Worm (Caenorhabditis elegans) whole organism, late embryonic: Measurements from ENCODE around the gene F09C6.15.

Experiments
- C08G9.2 ChIP-seq: sonication (generic microtip); optimal IDR thresholded peaks from 2 replicates; lab custom pipeline; 2016; ENCODE audit warnings: mild to moderate bottlenecking, missing genetic modification characterization, moderate library complexity, missing compliant biosample characterization
- C38D4.7 ChIP-seq: fragments of 200-800 bp; sonication (Bioruptor generic); optimal IDR thresholded peaks from 2 replicates; lab custom pipeline; 2018; ENCODE audit warnings: mild to moderate bottlenecking, missing genetic modification characterization, moderate library complexity, missing compliant biosample characterization
- F13H6.1 ChIP-seq: sonication (generic microtip); optimal IDR thresholded peaks from 2 replicates; lab custom pipeline; 2016; ENCODE audit warnings: missing genetic modification characterization, missing compliant biosample characterization
- K02D7.2 ChIP-seq: sonication (generic microtip); optimal IDR thresholded peaks from 2 replicates; lab custom pipeline; 2017; ENCODE audit warnings: mild to moderate bottlenecking, missing genetic modification characterization, missing compliant biosample characterization
- K09A11.1 ChIP-seq: sonication (generic microtip); optimal IDR thresholded peaks from 2 replicates; lab custom pipeline; 2017; ENCODE audit warnings: antibody characterized with exemption, mild to moderate bottlenecking, missing genetic modification characterization, missing compliant biosample characterization; ENCODE audit not compliant: insufficient read depth
- ceh-14 ChIP-seq: sonication (generic microtip); optimal IDR thresholded peaks from 2 replicates; lab custom pipeline; 2016; ENCODE audit warnings: missing genotype, missing genetic modification characterization, missing compliant biosample characterization
- ceh-18 ChIP-seq: sonication (generic microtip); optimal IDR thresholded peaks from 2 replicates; lab custom pipeline; 2016; ENCODE audit warnings: missing genetic modification characterization, missing compliant biosample characterization
- ceh-2 ChIP-seq: sonication (generic microtip); optimal IDR thresholded peaks from 2 replicates; lab custom pipeline; 2016; ENCODE audit warnings: missing genotype, missing genetic modification characterization, missing compliant biosample characterization
- ceh-22 ChIP-seq: sonication (generic microtip); optimal IDR thresholded peaks from 2 replicates; lab custom pipeline; 2017; ENCODE audit warnings: missing biosample characterization, missing genetic modification characterization
- ceh-24 ChIP-seq: sonication (generic microtip); optimal IDR thresholded peaks from 2 replicates; lab custom pipeline; 2016; ENCODE audit warnings: mild to moderate bottlenecking, missing genetic modification characterization, missing compliant biosample characterization
- ceh-30 ChIP-seq: fragments of 150-350 bp; optimal IDR thresholded peaks from 2 replicates; lab custom pipeline; 2014; ENCODE audit warnings: missing biosample characterization, missing genetic modification characterization
- elt-2 ChIP-seq: sonication (generic microtip); optimal IDR thresholded peaks from 2 replicates; lab custom pipeline; 2016; ENCODE audit warnings: missing genetic modification reagents, missing genetic modification characterization, missing compliant biosample characterization
- elt-4 ChIP-seq: sonication (generic microtip); optimal IDR thresholded peaks from 2 replicates; lab custom pipeline; 2016; ENCODE audit warnings: missing genetic modification characterization, missing compliant biosample characterization
- fkh-10 ChIP-seq: fragments of 150-350 bp; optimal IDR thresholded peaks from 2 replicates; lab custom pipeline; 2014; ENCODE audit warnings: missing biosample characterization, missing genetic modification reagents, missing genetic modification characterization
- hlh-13 ChIP-seq: fragments of 200-800 bp; sonication (Bioruptor generic); optimal IDR thresholded peaks from 2 replicates; lab custom pipeline; 2018; ENCODE audit warnings: mild to moderate bottlenecking, missing genetic modification characterization, missing compliant biosample characterization
- hlh-15 ChIP-seq: sonication (generic microtip); optimal IDR thresholded peaks from 2 replicates; lab custom pipeline; 2016; ENCODE audit warnings: missing genetic modification characterization, missing compliant biosample characterization
- hlh-30 ChIP-seq: sonication (generic microtip); optimal IDR thresholded peaks from 2 replicates; lab custom pipeline; 2017; ENCODE audit warnings: antibody characterized with exemption, missing genetic modification characterization, missing compliant biosample characterization; ENCODE audit not compliant: insufficient read depth
- lim-6 ChIP-seq: sonication (generic microtip); optimal IDR thresholded peaks from 2 replicates; lab custom pipeline; 2016; ENCODE audit warnings: missing genetic modification characterization, missing compliant biosample characterization
- lin-11 ChIP-seq: fragments of 200-800 bp; sonication (Bioruptor generic); optimal IDR thresholded peaks from 2 replicates; lab custom pipeline; 2018; ENCODE audit warnings: mild to moderate bottlenecking, missing genetic modification characterization, missing compliant biosample characterization
- madf-2 ChIP-seq: sonication (generic microtip); optimal IDR thresholded peaks from 2 replicates; lab custom pipeline; 2017; ENCODE audit warnings: missing genetic modification characterization, missing compliant biosample characterization
- nfya-1 ChIP-seq: sonication (generic microtip); optimal IDR thresholded peaks from 2 replicates; lab custom pipeline; 2017; ENCODE audit warnings: missing genetic modification characterization, mild to moderate bottlenecking, missing compliant biosample characterization, antibody characterized with exemption, moderate library complexity
- nhr-232 ChIP-seq: sonication (generic microtip); optimal IDR thresholded peaks from 2 replicates; lab custom pipeline; 2016; ENCODE audit warnings: missing genetic modification characterization, missing compliant biosample characterization
- odd-2 ChIP-seq: sonication (generic microtip); optimal IDR thresholded peaks from 2 replicates; lab custom pipeline; 2017; ENCODE audit warnings: antibody characterized with exemption, mild to moderate bottlenecking, missing genetic modification characterization, missing compliant biosample characterization
- pag-3 ChIP-seq: sonication (generic microtip); optimal IDR thresholded peaks from 2 replicates; lab custom pipeline; 2016; ENCODE audit warnings: missing compliant biosample characterization, missing genetic modification characterization, borderline replicate concordance
- pat-9 ChIP-seq: fragments of 200-800 bp; sonication (Bioruptor generic); optimal IDR thresholded peaks from 2 replicates; lab custom pipeline; 2018; ENCODE audit warnings: mild to moderate bottlenecking, missing genetic modification characterization, moderate library complexity, missing compliant biosample characterization
- pax-1 ChIP-seq: fragments of 150-350 bp; optimal IDR thresholded peaks from 2 replicates; lab custom pipeline; 2014; ENCODE audit warnings: missing biosample characterization, missing genetic modification characterization
- pha-2 ChIP-seq: sonication (generic microtip); optimal IDR thresholded peaks from 2 replicates; lab custom pipeline; 2017; ENCODE audit warnings: mild to moderate bottlenecking, missing genetic modification characterization, missing compliant biosample characterization
- pha-4 ChIP-seq: fragments of 150-350 bp; optimal IDR thresholded peaks from 2 replicates; lab custom pipeline; 2018; ENCODE audit warnings: missing biosample characterization, missing genetic modification reagents, missing genetic modification characterization
- pqm-1 ChIP-seq: sonication (generic microtip); optimal IDR thresholded peaks from 2 replicates; lab custom pipeline; 2016; ENCODE audit warnings: missing genetic modification characterization, missing compliant biosample characterization
- pros-1 ChIP-seq: fragments of 150-350 bp; optimal IDR thresholded peaks from 2 replicates; lab custom pipeline; 2014; ENCODE audit warnings: missing biosample characterization, missing genetic modification reagents, missing genetic modification characterization
- ref-2 ChIP-seq: sonication (generic microtip); optimal IDR thresholded peaks from 2 replicates; lab custom pipeline; 2016; ENCODE audit warnings: missing genetic modification characterization, missing compliant biosample characterization
- rnt-1 ChIP-seq: sonication (generic microtip); optimal IDR thresholded peaks from 2 replicates; lab custom pipeline; 2016; ENCODE audit warnings: missing genetic modification characterization, missing compliant biosample characterization
- syd-9 ChIP-seq: sonication (generic microtip); optimal IDR thresholded peaks from 2 replicates; lab custom pipeline; 2016; ENCODE audit warnings: mild to moderate bottlenecking, missing genetic modification characterization, moderate library complexity, missing compliant biosample characterization
- tbx-7 ChIP-seq: sonication (generic microtip); optimal IDR thresholded peaks from 2 replicates; lab custom pipeline; 2016; ENCODE audit warnings: missing genotype, missing genetic modification characterization, missing compliant biosample characterization
- ttx-3 ChIP-seq: sonication (generic microtip); optimal IDR thresholded peaks from 2 replicates; lab custom pipeline; 2016; ENCODE audit warnings: missing genetic modification reagents, missing genetic modification characterization, missing compliant biosample characterization
- unc-3 ChIP-seq, 2 experiments: fragments of 200-800 bp in 1 of 2; sonication (Bioruptor generic) in 1 of 2; sonication (generic microtip) in 1 of 2; conservative IDR thresholded peaks in 1 of 2; optimal IDR thresholded peaks in 1 of 2; 2 replicates each; pipeline versions ENCODE4 v1.3.6 to Lab custom; 2016 to 2022; ENCODE audit warnings: missing compliant biosample characterization in 2 of 2, missing genetic modification characterization in 2 of 2, missing genetic modification reagents in 1 of 2
- unc-55 ChIP-seq: sonication (generic microtip); optimal IDR thresholded peaks from 2 replicates; lab custom pipeline; 2017; ENCODE audit warnings: missing biosample characterization, missing genetic modification reagents, missing genetic modification characterization
- zip-5 ChIP-seq: sonication (generic microtip); optimal IDR thresholded peaks from 2 replicates; lab custom pipeline; 2016; ENCODE audit warnings: missing genetic modification characterization, missing compliant biosample characterization

Gene F09C6.15

DNA sequence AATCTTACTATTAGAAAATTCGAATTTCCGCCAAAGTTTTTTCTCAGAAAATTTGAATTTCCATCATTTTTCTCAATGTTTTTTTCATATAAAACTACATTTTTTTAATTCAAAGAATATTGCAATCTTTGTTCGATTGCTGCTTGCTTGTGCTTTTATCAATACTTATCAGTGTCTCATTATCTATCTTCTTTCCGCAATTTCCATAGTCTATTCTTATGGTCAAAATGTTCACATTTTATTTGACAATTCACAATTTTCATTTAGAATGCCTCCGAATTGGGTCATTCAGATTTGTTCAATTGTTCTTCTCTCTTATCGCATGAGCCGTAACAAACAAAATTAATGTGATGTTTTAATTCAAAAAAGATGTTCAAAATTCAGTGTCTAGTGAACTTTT, 17.8 kb downstream of the F09C6.15 start:
- TF ChIP-seq pag-3 (no peak), elt-2 (tag; lab: Kevin White, UChicago) (peak; percentile 14)

DNA sequence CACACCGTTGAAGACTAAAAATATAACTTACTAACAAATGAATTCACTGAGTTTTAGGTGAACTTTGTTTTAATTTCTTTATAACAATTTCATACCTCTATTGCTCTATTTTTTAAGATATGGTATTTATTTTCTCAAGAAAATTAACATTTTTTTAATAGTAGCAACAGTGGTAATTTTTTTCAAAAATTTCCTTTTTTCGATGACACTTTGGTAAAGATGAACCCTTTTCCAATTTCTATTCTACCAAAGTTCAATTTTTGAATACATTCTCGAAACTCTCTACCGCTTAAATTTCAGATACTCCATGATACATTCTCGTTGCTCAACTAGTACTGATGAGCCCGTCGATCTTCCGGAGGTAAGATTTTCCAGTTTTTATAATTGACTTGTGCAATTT, 18.4 kb downstream of the F09C6.15 start, which contains the start of gene nhr-116:
TSS of gene nhr-116 (plus strand) at position 301 of the 400 bp plus-strand sequence.
- no peak for TF ChIP-seq hlh-30 (tag; lab: Kevin White, UChicago)
- no peak for TF ChIP-seq C08G9.2 (tag; lab: Kevin White, UChicago)
- TF ChIP-seq odd-2 (tag; lab: Kevin White, UChicago), result no peak

DNA sequence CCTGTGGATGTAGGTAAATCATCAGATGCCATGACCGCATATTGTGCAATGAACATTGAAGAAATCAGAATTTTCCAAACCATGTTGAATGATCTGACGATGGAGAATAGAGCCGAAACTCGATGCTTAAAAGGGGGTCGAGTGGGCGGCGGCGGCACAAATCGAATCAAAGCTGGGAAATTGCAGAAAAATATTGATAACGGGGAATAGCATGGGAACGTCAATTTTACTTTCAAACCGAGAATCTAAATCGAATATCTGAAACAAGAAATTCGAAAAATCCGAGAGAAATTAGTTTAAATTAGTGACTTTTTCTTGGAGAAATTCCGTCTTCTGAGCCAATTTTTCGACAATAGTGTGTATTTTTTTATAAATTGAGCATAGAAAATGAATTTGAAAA, 22.5 kb downstream of the F09C6.15 start, which contains the start of gene F09C6.10:
TSS of gene F09C6.10 (minus strand) at position 101 of the 400 bp plus-strand sequence.
- TF ChIP-seq ceh-18 (tag; lab: Kevin White, UChicago), result no peak
- no peak for TF ChIP-seq pros-1 (tag; lab: Kevin White, UChicago)
- no peak for TF ChIP-seq pag-3
- TF ChIP-seq nhr-232 (tag; lab: Kevin White, UChicago), result no peak
- no peak for TF ChIP-seq tbx-7 (tag; lab: Kevin White, UChicago)
- TF ChIP-seq rnt-1 (tag; lab: Kevin White, UChicago), result no peak
- TF ChIP-seq lim-6 (tag; lab: Kevin White, UChicago), result no peak
- TF ChIP-seq ceh-22 (tag; lab: Kevin White, UChicago), result no peak
- TF ChIP-seq pqm-1, result no peak

ce11 chrV:16918378-16918777, 24.8 kb downstream of the F09C6.15 start, which contains the start of the genes fbxa-206 and Y102A5C.2:
TSS of gene fbxa-206 (minus strand) at chrV:16918478.
TSS of gene Y102A5C.2 (plus strand) at chrV:16918731.
- TF ChIP-seq madf-2 (tag; lab: Kevin White, UChicago), result no peak
- no peak for TF ChIP-seq elt-4
- TF ChIP-seq K09A11.1 (tag; lab: Kevin White, UChicago), result no peak
- TF ChIP-seq unc-3 (GFP tag; conservative IDR thresholded peaks at IDR 0.05; lab: Robert Waterston, UW), result no peak
- no peak for TF ChIP-seq unc-3 (tag; optimal IDR thresholded peaks at IDR 0.05; lab: Kevin White, UChicago)
- TF ChIP-seq ttx-3 (tag; lab: Kevin White, UChicago), result no peak
- TF ChIP-seq ceh-24 (tag; lab: Kevin White, UChicago), result no peak
- no peak for TF ChIP-seq ceh-22 (tag; lab: Kevin White, UChicago)
- TF ChIP-seq K02D7.2 (tag; lab: Kevin White, UChicago), result no peak
- TF ChIP-seq syd-9, result no peak
- no peak for TF ChIP-seq ceh-14 (tag; lab: Kevin White, UChicago)
- no peak for TF ChIP-seq ref-2 (tag; lab: Kevin White, UChicago)
- no peak for TF ChIP-seq ceh-2 (tag; lab: Kevin White, UChicago)
- no peak for TF ChIP-seq pha-4

- TF ChIP-seq madf-2 (tag; lab: Kevin White, UChicago), result no peak
- no peak for TF ChIP-seq pax-1
Measured at ce11 chrV:16919675-16920074, 26.1 kb downstream of the F09C6.15 start.

DNA sequence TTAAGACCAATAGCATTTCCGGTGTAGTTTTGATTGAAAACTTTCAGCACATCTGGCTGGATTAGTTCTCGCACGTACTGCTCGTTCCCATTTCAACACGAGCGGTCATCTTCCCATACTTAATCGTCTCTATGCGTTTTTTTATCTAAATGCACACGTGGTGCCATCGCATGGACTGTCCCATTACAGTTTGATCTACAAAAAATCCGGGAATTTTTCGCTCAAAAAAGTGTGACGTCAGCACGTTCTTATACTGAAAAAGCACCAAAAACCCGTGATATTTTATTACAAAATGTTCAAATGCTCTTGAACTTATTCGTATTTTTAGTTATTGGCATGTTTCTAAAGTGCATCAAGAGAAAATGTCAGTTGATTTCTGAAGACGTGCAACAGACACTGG, 28.4 kb downstream of the F09C6.15 start, which contains the start of gene Y102A5C.4:
TSS of gene Y102A5C.4 (plus strand) at position 301 of the 400 bp plus-strand sequence.
- TF ChIP-seq elt-2 (tag; lab: Kevin White, UChicago), result no peak
- no peak for TF ChIP-seq lin-11

- no peak for TF ChIP-seq unc-55 (GFP tag; lab: Kevin White, UChicago)
- no peak for TF ChIP-seq pat-9 (tag; lab: Kevin White, UChicago)
- no peak for TF ChIP-seq ttx-3 (tag; lab: Kevin White, UChicago)
- no peak for TF ChIP-seq C08G9.2 (tag; lab: Kevin White, UChicago)
- TF ChIP-seq ceh-30 (tag; lab: Kevin White, UChicago), result no peak
- no peak for TF ChIP-seq elt-4
- no peak for TF ChIP-seq madf-2 (tag; lab: Kevin White, UChicago)
- no peak for TF ChIP-seq C38D4.7 (GFP tag; lab: Kevin White, UChicago)
- TF ChIP-seq F13H6.1 (tag; lab: Kevin White, UChicago), result no peak
- no peak for TF ChIP-seq hlh-15 (tag; lab: Kevin White, UChicago)
- no peak for TF ChIP-seq fkh-10 (GFP tag; lab: Kevin White, UChicago)
- no peak for TF ChIP-seq zip-5 (tag; lab: Kevin White, UChicago)
- no peak for TF ChIP-seq hlh-13 (GFP tag; lab: Kevin White, UChicago)
- TF ChIP-seq nfya-1 (tag; lab: Kevin White, UChicago), result no peak
- no peak for TF ChIP-seq pha-2 (tag; lab: Kevin White, UChicago)
Measured at ce11 chrV:16927345-16927744, 33.8 kb downstream of the F09C6.15 start, which contains the start of gene Y102A5C.36. TSS of gene Y102A5C.36 (minus strand) at chrV:16927445.
